Worm (Caenorhabditis elegans): ENCODE data around the gene F41B4.3.

DNA sequence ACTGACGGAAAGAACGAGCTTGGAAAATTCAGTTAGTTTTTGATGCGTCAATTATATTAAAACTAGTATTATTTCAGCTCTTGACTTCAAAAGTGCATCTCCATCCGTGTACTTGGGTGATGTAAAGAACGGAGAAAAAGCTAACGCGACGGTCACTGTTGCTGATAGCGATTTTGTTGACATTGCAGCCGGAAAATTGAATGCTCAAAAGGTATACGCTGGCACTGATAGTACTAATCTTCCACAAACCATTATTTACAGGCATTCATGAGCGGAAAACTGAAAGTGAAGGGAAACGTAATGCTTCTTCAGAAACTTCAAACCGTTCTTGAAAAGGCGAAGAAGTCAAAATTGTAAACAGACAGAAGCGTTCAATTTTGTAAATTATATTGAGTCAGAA, 16.3 kb downstream of the F41B4.3 start:
- TF ChIP-seq elt-3 (tag; optimal IDR thresholded peaks at IDR 0.05), result no peak
- no peak for TF ChIP-seq nhr-12 (tag; optimal IDR thresholded peaks at IDR 0.05)
- no peak for TF ChIP-seq mls-2 (tag; optimal IDR thresholded peaks at IDR 0.05)
- no peak for TF ChIP-seq ztf-11 (tag; optimal IDR thresholded peaks at IDR 0.05)
- TF ChIP-seq snpc-4 (tag; optimal IDR thresholded peaks at IDR 0.05), result no peak
- no peak for TF ChIP-seq unc-62 (GFP tag; optimal IDR thresholded peaks at IDR 0.05)
- no peak for TF ChIP-seq elt-1 (tag; optimal IDR thresholded peaks at IDR 0.05; ENCODE audit: borderline replicate concordance, insufficient read depth)
- TF ChIP-seq lin-13 (tag; optimal IDR thresholded peaks at IDR 0.05), result no peak
- no peak for TF ChIP-seq nhr-237 (tag; optimal IDR thresholded peaks at IDR 0.05)

Data from whole organism, mixed stage, embryonic.